Worm (Caenorhabditis elegans): Measurements from ENCODE around the gene Y70C5A.3.

- TF ChIP-seq him-1 (tag; optimal IDR thresholded peaks at IDR 0.05) (no peak), dao-5 (tag; optimal IDR thresholded peaks at IDR 0.05) (no peak), W03F9.2 (tag; optimal IDR thresholded peaks at IDR 0.05) (no peak)
Measured at ce11 chrV:16666647-16667046, 45.9 kb upstream of the Y70C5A.3 start, which contains the start of gene F14F8.14.
